Fruit fly (Drosophila melanogaster): ENCODE measurements around the gene velo.

DNA sequence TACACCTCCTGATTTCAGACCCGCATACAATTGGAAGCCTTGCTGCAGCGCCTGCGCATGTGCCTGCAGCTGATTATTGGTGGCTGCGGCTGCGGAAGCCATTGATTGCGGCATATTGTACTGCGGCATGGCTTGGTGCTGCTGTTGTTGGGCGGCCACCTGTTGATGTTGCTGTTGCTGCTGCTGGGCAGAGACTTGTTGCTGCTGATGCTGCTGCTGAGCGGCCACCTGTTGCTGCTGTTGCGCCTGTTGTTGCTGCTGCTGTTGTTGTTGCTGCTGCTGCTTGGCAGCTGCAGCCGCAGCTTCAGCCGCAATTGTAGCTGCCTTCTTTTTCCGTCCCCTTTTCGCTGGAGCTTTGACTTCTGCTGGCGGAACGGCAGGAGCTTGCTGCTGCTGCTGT is 21.5 kb downstream of the velo start:
- TF ChIP-seq h (optimal IDR thresholded peaks at IDR 0.05) (no peak), psq (optimal IDR thresholded peaks at IDR 0.05) (no peak), ttk (optimal IDR thresholded peaks at IDR 0.05) (no peak), insv (optimal IDR thresholded peaks at IDR 0.05) (no peak), Sin3A (optimal IDR thresholded peaks at IDR 0.05) (no peak)
